Worm (Caenorhabditis elegans): Measurements from ENCODE around the gene F36A4.1.

ce11 chrIV:4244510-4244909 lies 27.8 kb upstream of the F36A4.1 start, which contains the start of gene col-34:
- TF ChIP-seq elt-4 (tag; optimal IDR thresholded peaks at IDR 0.05) (no peak), hlh-6 (tag; optimal IDR thresholded peaks at IDR 0.05) (no peak), sox-4 (tag; optimal IDR thresholded peaks at IDR 0.05) (no peak), pqm-1 (tag; optimal IDR thresholded peaks at IDR 0.05) (no peak), ceh-9 (tag; optimal IDR thresholded peaks at IDR 0.05) (no peak), pha-4 (tag; optimal IDR thresholded peaks at IDR 0.05) (no peak), nhr-11 (tag; optimal IDR thresholded peaks at IDR 0.05) (no peak), odd-2 (tag; optimal IDR thresholded peaks at IDR 0.05) (no peak)
